Worm (Caenorhabditis elegans): ENCODE measurements around the gene srt-23.

The srt-23 gene

DNA sequence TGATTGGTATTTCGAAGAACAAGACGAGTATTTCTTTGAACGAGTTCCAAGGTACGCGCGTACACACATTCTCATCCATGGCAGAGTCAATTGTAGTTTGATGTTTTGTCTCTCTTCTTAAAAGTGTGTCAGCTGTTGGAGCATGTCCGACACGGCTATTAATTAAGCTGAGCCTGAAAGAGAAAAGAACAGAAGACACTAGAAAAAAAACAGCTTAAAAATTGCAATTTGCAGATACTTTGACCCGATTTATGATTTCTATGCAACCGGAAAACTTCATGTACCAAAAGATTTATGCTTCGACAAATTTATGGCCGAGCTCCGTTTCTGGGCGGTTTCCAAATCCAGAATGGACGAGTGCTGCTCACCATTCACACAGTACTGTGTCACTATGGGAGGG is 7.0 kb upstream of the srt-23 start:
- TF ChIP-seq mml-1 (tag; optimal IDR thresholded peaks at IDR 0.05): no peak
- TF ChIP-seq nhr-43 (tag; optimal IDR thresholded peaks at IDR 0.05; ENCODE audit: poor library complexity, severe bottlenecking): no peak
- TF ChIP-seq mdl-1 (tag; optimal IDR thresholded peaks at IDR 0.05): no peak
- TF ChIP-seq nhr-28 (tag; optimal IDR thresholded peaks at IDR 0.05): no peak
- TF ChIP-seq aly-2 (tag; optimal IDR thresholded peaks at IDR 0.05): no peak
- TF ChIP-seq ama-1 (optimal IDR thresholded peaks at IDR 0.05): no peak
- no peak for TF ChIP-seq fkh-2 (tag; optimal IDR thresholded peaks at IDR 0.05)
- TF ChIP-seq pqm-1 (tag; optimal IDR thresholded peaks at IDR 0.05): no peak
- no peak for TF ChIP-seq unc-62 (GFP tag; optimal IDR thresholded peaks at IDR 0.05)
- TF ChIP-seq fkh-10 (GFP tag; optimal IDR thresholded peaks at IDR 0.05): no peak
- TF ChIP-seq nhr-77 (tag; optimal IDR thresholded peaks at IDR 0.05): no peak
- TF ChIP-seq ceh-82 (tag; optimal IDR thresholded peaks at IDR 0.05): no peak
- TF ChIP-seq egl-27 (tag; optimal IDR thresholded peaks at IDR 0.05): no peak
- no peak for TF ChIP-seq hmg-11 (tag; optimal IDR thresholded peaks at IDR 0.05)
- TF ChIP-seq nhr-12 (tag; optimal IDR thresholded peaks at IDR 0.05): no peak
- TF ChIP-seq lin-39 (tag; optimal IDR thresholded peaks at IDR 0.05): no peak
- no peak for TF ChIP-seq ceh-16 (tag; optimal IDR thresholded peaks at IDR 0.05)
- TF ChIP-seq elt-1 (tag; optimal IDR thresholded peaks at IDR 0.05): no peak

DNA sequence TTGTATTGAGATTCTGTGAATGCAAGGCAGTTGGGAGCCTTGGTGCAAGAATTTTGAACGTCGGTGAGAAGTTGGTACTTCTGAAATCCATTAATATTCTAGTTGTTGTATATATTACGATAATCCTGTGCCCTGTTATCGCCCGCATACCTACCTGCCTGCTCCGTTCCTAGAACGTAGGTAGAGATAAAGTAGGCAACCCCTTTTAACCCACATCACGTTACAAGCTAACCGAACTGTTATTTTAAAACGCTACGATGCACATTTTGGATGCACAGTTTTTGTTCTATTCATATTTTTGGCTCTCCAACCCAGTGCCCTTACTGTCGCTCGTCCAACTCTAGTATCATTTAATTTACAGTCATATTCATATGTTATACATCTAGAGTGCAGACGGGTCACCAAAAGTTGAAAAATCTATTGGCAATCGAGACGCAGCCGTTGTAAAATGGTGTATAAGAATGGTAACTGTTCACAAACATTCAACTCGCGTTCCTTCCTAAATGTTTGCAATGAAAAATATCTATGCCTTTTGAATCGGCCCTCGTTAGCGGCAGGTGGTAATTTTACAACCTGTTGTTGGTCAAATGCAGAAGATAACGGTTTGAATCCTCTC is 2.1 kb upstream of the srt-23 start:
- no peak for TF ChIP-seq ama-1 (optimal IDR thresholded peaks at IDR 0.05)
- no peak for TF ChIP-seq hmg-11 (tag; optimal IDR thresholded peaks at IDR 0.05)
- no peak for TF ChIP-seq daf-12 (tag; optimal IDR thresholded peaks at IDR 0.05)
- TF ChIP-seq nhr-237 (tag; optimal IDR thresholded peaks at IDR 0.05): no peak
- no peak for TF ChIP-seq elt-3 (tag; optimal IDR thresholded peaks at IDR 0.05)
- no peak for TF ChIP-seq lsy-12 (tag; optimal IDR thresholded peaks at IDR 0.05)

DNA sequence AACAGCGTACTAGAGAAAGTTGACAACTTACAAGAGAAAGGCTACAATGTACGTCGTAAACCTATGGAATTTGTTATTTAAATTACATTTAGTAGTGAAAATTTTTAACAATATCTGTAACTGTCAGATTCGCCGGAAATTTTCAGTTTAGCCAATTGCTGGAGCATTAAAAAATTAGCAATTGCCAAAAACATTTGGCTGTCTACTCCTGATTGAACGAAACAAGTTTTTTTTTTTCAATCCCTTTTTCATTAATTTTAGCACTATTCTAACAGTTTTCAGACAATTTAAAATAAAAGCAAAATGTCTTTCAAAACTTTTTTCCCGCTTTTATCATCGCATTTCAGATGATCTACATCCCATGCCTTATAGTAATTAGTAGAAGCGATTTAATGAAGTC is 435 bp downstream of the srt-23 start:
- TF ChIP-seq fos-1 (tag; optimal IDR thresholded peaks at IDR 0.05): no peak

DNA sequence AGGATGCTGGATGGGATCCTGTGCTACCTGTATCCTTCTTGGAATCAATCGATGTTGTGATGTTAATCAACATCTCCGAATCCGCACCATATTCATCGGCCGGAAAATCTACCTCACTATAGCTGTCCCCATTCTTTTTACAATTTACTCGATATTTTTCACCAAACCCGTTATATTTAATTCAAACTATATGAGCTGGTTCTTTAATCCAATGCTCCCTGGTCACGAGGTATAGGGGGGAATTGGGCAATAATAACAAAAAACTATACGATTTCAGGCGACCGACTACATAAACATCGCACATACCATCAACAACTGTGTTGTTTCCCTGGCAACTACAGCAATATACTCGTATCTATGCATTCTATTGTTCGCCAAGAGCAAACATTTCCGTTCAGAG is 1.0 kb downstream of the srt-23 start:
- TF ChIP-seq egl-27 (tag; optimal IDR thresholded peaks at IDR 0.05) (no peak), unc-62 (GFP tag; optimal IDR thresholded peaks at IDR 0.05) (no peak), ceh-28 (tag; optimal IDR thresholded peaks at IDR 0.05) (no peak), lin-15B (tag; optimal IDR thresholded peaks at IDR 0.05) (no peak), snpc-4 (tag; optimal IDR thresholded peaks at IDR 0.05) (no peak), R02D3.7 (tag; optimal IDR thresholded peaks at IDR 0.05) (no peak), nhr-237 (tag; optimal IDR thresholded peaks at IDR 0.05) (no peak), mml-1 (tag; optimal IDR thresholded peaks at IDR 0.05) (no peak), pha-4 (tag; optimal IDR thresholded peaks at IDR 0.05) (no peak), eor-1 (tag; optimal IDR thresholded peaks at IDR 0.05) (no peak), nhr-25 (tag; optimal IDR thresholded peaks at IDR 0.05) (no peak), lsy-12 (tag; optimal IDR thresholded peaks at IDR 0.05) (no peak), nhr-23 (tag; optimal IDR thresholded peaks at IDR 0.05) (no peak), ztf-4 (tag; optimal IDR thresholded peaks at IDR 0.05) (no peak), unc-39 (tag; optimal IDR thresholded peaks at IDR 0.05) (no peak), nhr-77 (tag; optimal IDR thresholded peaks at IDR 0.05) (no peak), elt-3 (tag; optimal IDR thresholded peaks at IDR 0.05) (no peak)

DNA sequence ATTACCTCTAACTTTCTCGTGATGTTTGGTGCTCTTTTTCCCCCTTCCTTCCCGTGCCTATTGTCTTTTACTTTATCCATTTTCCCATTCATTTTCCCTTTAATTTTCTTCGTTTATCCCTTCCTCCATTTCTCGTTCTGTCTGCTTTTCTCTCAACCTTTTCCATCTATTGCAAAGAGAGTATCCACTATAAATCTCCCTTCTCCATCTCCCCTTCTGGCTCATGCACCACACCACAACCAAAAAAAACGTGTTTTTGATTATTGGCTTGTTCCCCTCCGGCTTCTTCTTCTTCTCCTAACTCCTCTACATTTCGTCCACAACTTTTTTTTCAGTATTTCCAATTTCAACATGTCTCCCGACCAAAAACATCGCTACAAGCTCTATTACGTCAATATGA is 3.7 kb downstream of the srt-23 start, which contains the start of gene gst-40:
Gene gst-40, plus strand, starts transcription at position 236 of the 400 bp plus-strand sequence.
- peak; percentile 1 for TF ChIP-seq hmg-11 (tag; optimal IDR thresholded peaks at IDR 0.05)
- no peak for TF ChIP-seq nhr-11 (tag; optimal IDR thresholded peaks at IDR 0.05)

DNA sequence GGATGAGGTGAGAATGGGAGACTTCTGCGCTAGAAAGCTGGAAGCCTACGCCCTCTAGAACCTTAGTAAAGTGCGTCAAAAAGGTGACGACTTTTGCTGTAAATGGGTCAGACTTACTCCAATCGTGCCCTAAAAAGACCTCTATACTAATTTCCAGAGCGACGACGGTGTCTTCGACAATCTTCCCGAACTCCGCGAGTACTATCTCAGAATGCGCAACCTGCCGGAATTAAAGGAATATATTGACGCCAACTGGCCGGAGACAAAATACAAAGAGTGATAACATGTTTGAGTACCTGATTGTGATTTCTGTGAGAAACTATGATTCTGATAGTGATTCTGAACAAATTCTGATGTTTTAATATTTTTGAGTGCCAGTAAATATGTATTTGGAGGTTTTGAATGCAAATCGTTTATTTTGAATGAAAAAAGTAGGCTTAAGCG is 5.5 kb downstream of the srt-23 start:
- TF ChIP-seq ama-1 (optimal IDR thresholded peaks at IDR 0.05): peak; percentile 82
- peak; percentile 5 for TF ChIP-seq nhr-25 (tag; optimal IDR thresholded peaks at IDR 0.05)
- no peak for TF ChIP-seq ceh-82 (tag; optimal IDR thresholded peaks at IDR 0.05)
- peak in 1 of 3 experiments; percentile 36 for TF ChIP-seq elt-3 (tag; optimal IDR thresholded peaks at IDR 0.05)
- peak; percentile 49 for TF ChIP-seq nhr-23 (tag; optimal IDR thresholded peaks at IDR 0.05)
- peak; percentile 22 for TF ChIP-seq nhr-43 (tag; optimal IDR thresholded peaks at IDR 0.05; ENCODE audit: poor library complexity, severe bottlenecking)
